Worm (Caenorhabditis elegans) whole organism, mixed stage, embryonic: ENCODE measurements around the gene fbxc-47.

Source experiments
- M03D4.4 ChIP-seq: sonication (generic microtip); optimal IDR thresholded peaks from 2 replicates; lab custom pipeline; 2017; ENCODE audit warnings: mild to moderate bottlenecking, missing genetic modification characterization, missing compliant biosample characterization
- bed-3 ChIP-seq: fragments of 200-800 bp; sonication (Bioruptor generic); optimal IDR thresholded peaks from 3 replicates; lab custom pipeline; 2018; ENCODE audit warnings: mild to moderate bottlenecking, missing genetic modification characterization, moderate library complexity, missing compliant biosample characterization
- blmp-1 ChIP-seq: fragments of 150-350 bp; optimal IDR thresholded peaks from 2 replicates; lab custom pipeline; 2014; ENCODE audit warnings: missing biosample characterization, missing genetic modification characterization
- ceh-39 ChIP-seq: fragments of 150-350 bp; optimal IDR thresholded peaks from 2 replicates; lab custom pipeline; 2014; ENCODE audit warnings: missing biosample characterization, missing genetic modification characterization
- ceh-43 ChIP-seq: fragments of 200-800 bp; sonication (Bioruptor generic); optimal IDR thresholded peaks from 2 replicates; lab custom pipeline; 2018; ENCODE audit warnings: mild to moderate bottlenecking, missing genetic modification characterization, moderate library complexity, missing compliant biosample characterization
- ces-1 ChIP-seq: fragments of 150-350 bp; optimal IDR thresholded peaks from 2 replicates; lab custom pipeline; 2014; ENCODE audit warnings: missing biosample characterization, missing genetic modification reagents, missing genetic modification characterization
- elt-1 ChIP-seq: sonication (generic microtip); optimal IDR thresholded peaks from 2 replicates; lab custom pipeline; 2017; ENCODE audit warnings: missing genetic modification characterization, mild to moderate bottlenecking, missing compliant biosample characterization, antibody characterized with exemption, moderate library complexity, borderline replicate concordance; ENCODE audit not compliant: insufficient read depth
- hlh-1 ChIP-seq: fragments of 150-350 bp; optimal IDR thresholded peaks from 2 replicates; lab custom pipeline; 2014; ENCODE audit warnings: missing biosample characterization, missing genetic modification reagents, missing genetic modification characterization
- lin-32 ChIP-seq: fragments of 200-800 bp; sonication (Bioruptor generic); optimal IDR thresholded peaks from 2 replicates; lab custom pipeline; 2018; ENCODE audit warnings: mild to moderate bottlenecking, missing genetic modification characterization, missing compliant biosample characterization
- mls-2 ChIP-seq: sonication (generic microtip); optimal IDR thresholded peaks from 2 replicates; lab custom pipeline; 2016; ENCODE audit warnings: mild to moderate bottlenecking, missing genetic modification characterization, moderate library complexity, missing compliant biosample characterization
- nhr-12 ChIP-seq: fragments of 150-350 bp; optimal IDR thresholded peaks from 2 replicates; lab custom pipeline; 2014; ENCODE audit warnings: missing biosample characterization, missing genetic modification characterization
- nhr-2 ChIP-seq: fragments of 150-350 bp; optimal IDR thresholded peaks from 2 replicates; lab custom pipeline; 2014; ENCODE audit warnings: missing biosample characterization, missing genetic modification characterization
- nhr-237 ChIP-seq: fragments of 150-350 bp; optimal IDR thresholded peaks from 2 replicates; lab custom pipeline; 2014; ENCODE audit warnings: missing biosample characterization, missing genetic modification characterization
- nhr-28 ChIP-seq: fragments of 150-350 bp; optimal IDR thresholded peaks from 2 replicates; lab custom pipeline; 2014; ENCODE audit warnings: missing biosample characterization, missing genetic modification characterization
- nhr-76 ChIP-seq: sonication (generic microtip); optimal IDR thresholded peaks from 2 replicates; lab custom pipeline; 2017; ENCODE audit warnings: missing biosample characterization, missing genetic modification characterization
- pha-4 ChIP-seq: fragments of 150-350 bp; optimal IDR thresholded peaks from 2 replicates; lab custom pipeline; 2018; ENCODE audit warnings: missing biosample characterization, missing genetic modification reagents, missing genetic modification characterization
- sem-2 ChIP-seq: fragments of 200-800 bp; sonication (Bioruptor generic); optimal IDR thresholded peaks from 2 replicates; lab custom pipeline; 2018; ENCODE audit warnings: mild to moderate bottlenecking, missing genetic modification characterization, missing compliant biosample characterization
- snpc-4 ChIP-seq: fragments of 150-350 bp; optimal IDR thresholded peaks from 2 replicates; lab custom pipeline; 2014; ENCODE audit warnings: missing biosample characterization, missing genetic modification characterization
- sptf-1 ChIP-seq: sonication (generic microtip); optimal IDR thresholded peaks from 2 replicates; lab custom pipeline; 2017; ENCODE audit warnings: mild to moderate bottlenecking, missing genetic modification characterization, moderate library complexity, missing compliant biosample characterization
- tbx-8 ChIP-seq: fragments of 200-800 bp; sonication (Bioruptor generic); optimal IDR thresholded peaks from 2 replicates; lab custom pipeline; 2018; ENCODE audit warnings: mild to moderate bottlenecking, missing genetic modification characterization, moderate library complexity, missing compliant biosample characterization
- unc-120 ChIP-seq: sonication (generic microtip); optimal IDR thresholded peaks from 2 replicates; lab custom pipeline; 2017; ENCODE audit warnings: missing genetic modification characterization, missing compliant biosample characterization; ENCODE audit not compliant: poor library complexity, severe bottlenecking
- unc-39 ChIP-seq: fragments of 150-350 bp; optimal IDR thresholded peaks from 2 replicates; lab custom pipeline; 2014; ENCODE audit warnings: missing biosample characterization, missing genetic modification characterization
- unc-62 ChIP-seq: fragments of 150-350 bp; optimal IDR thresholded peaks from 2 replicates; lab custom pipeline; 2014; ENCODE audit warnings: missing biosample characterization, missing genetic modification reagents, missing genetic modification characterization
- zip-8 ChIP-seq: fragments of 150-350 bp; optimal IDR thresholded peaks from 2 replicates; lab custom pipeline; 2014; ENCODE audit warnings: missing biosample characterization, missing genetic modification characterization

The fbxc-47 gene

DNA sequence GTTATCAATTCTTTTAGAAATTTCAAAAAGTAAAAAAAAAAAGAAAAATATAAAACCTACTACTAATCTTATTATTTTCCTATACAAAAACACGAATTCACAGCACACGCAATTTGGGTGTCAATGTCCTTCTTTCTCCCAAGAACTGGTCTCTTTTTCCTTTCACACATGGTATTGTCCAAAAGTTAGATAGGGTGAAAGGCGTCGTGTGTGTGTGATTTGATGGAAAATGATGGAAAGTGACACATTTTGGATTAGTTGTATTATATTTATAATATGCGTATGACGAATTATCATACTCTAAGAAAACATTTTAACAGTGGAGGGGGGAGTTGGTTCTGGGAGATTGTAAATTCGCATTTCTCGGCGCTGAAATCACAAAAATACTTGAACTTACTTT is 22.4 kb downstream of the fbxc-47 start:
- TF ChIP-seq blmp-1 (tag; lab: Kevin White, UChicago) (peak; percentile 78), bed-3 (no peak), unc-62 (GFP tag; lab: Kevin White, UChicago) (peak; percentile 27)

ce11 chrIV:3832040-3832439 is 26.7 kb downstream of the fbxc-47 start:
- TF ChIP-seq nhr-28 (tag; lab: Kevin White, UChicago) (no peak), unc-120 (tag; lab: Kevin White, UChicago) (no peak)

- TF ChIP-seq nhr-2 (tag; lab: Kevin White, UChicago) (no peak), nhr-76 (tag; lab: Kevin White, UChicago) (no peak)
Measured at ce11 chrIV:3833778-3834177, 28.5 kb downstream of the fbxc-47 start.

ce11 chrIV:3835065-3835464 is 29.7 kb downstream of the fbxc-47 start, which contains the start of gene cal-3:
cal-3 (minus strand) TSS chrIV:3835165.
- TF ChIP-seq snpc-4 (tag; lab: Kevin White, UChicago) = no peak
- TF ChIP-seq bed-3 = no peak
- TF ChIP-seq ceh-43 (GFP tag; lab: Kevin White, UChicago) = no peak
- no peak for TF ChIP-seq unc-62 (GFP tag; lab: Kevin White, UChicago)
- no peak for TF ChIP-seq sptf-1 (tag; lab: Kevin White, UChicago)
- no peak for TF ChIP-seq sem-2
- TF ChIP-seq ceh-39 (tag; lab: Kevin White, UChicago) = no peak

DNA sequence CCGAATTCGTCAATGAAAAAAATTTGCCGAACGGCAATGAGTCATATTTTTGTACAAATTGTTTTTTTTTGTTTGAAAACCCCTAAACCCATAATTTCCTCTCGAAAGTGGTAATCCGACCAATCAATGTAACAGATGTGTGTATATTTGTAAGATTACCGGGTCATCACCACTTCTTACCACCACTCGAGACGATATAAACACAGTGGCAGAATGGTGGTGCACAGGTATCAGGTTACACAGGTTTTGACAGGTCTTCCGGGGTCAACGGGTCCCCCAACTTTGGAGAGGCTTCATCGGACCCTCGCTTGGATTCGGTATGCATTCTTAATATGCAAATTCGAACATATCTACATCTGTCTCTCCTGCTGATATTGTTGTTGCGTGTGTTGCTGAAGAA is 33.4 kb downstream of the fbxc-47 start:
- TF ChIP-seq tbx-8 (GFP tag; lab: Kevin White, UChicago) (no peak), nhr-2 (tag; lab: Kevin White, UChicago) (peak; percentile 50)

DNA sequence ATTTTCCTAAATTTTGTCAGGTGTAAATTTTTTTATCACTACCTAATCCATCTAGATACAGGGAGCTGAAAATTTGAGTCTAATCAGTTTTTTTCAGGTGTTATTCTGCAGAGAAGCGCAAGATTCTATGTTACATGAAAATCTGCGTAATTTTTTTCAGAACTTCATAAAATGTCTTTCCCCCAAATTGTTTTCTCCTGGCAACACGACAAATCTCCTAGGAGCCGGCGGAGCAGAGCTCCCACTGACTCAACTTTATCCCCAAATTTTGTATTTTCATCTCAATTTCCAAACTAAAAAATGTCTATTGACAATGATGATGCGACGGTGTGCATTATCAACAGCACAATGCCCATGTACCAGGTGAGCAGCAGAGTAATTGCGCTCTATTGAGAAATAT is 34.1 kb downstream of the fbxc-47 start, which contains the start of gene F28F9.2:
Gene F28F9.2, plus strand, starts transcription at position 301 of the 400 bp plus-strand sequence.
- TF ChIP-seq unc-62 (GFP tag; lab: Kevin White, UChicago) (no peak), pha-4 (no peak), unc-120 (tag; lab: Kevin White, UChicago) (no peak), zip-8 (tag; lab: Kevin White, UChicago) (no peak), mls-2 (no peak), nhr-12 (tag; lab: Kevin White, UChicago) (no peak), hlh-1 (tag; lab: Kevin White, UChicago) (no peak), sptf-1 (tag; lab: Kevin White, UChicago) (no peak), sem-2 (no peak)

ce11 chrIV:3840480-3840879 is 35.2 kb downstream of the fbxc-47 start:
- TF ChIP-seq ceh-43 (GFP tag; lab: Kevin White, UChicago) (no peak), nhr-237 (tag; lab: Kevin White, UChicago) (no peak), lin-32 (GFP tag; lab: Kevin White, UChicago) (no peak), nhr-76 (tag; lab: Kevin White, UChicago) (no peak), ces-1 (GFP tag; lab: Kevin White, UChicago) (peak; percentile 90), sptf-1 (tag; lab: Kevin White, UChicago) (no peak), M03D4.4 (tag; lab: Kevin White, UChicago) (no peak), elt-1 (tag; lab: Kevin White, UChicago) (no peak), nhr-2 (tag; lab: Kevin White, UChicago) (peak; percentile 22), nhr-12 (tag; lab: Kevin White, UChicago) (no peak)

- TF ChIP-seq unc-39 (tag; lab: Kevin White, UChicago) = no peak
- peak; percentile 54 for TF ChIP-seq nhr-2 (tag; lab: Kevin White, UChicago)
- peak; percentile 59 for TF ChIP-seq ces-1 (GFP tag; lab: Kevin White, UChicago)
Measured at ce11 chrIV:3841607-3842006, 36.3 kb downstream of the fbxc-47 start.
